Fruit fly (Drosophila melanogaster) whole organism, embryonic: ENCODE results near the gene CG3198.
A peak's percentile ranks its signal among the peaks of the same experiment; 100 is the strongest.

Experiments used
- Antp ChIP-seq: fragments of 200-800 bp; sonication (Bioruptor generic); optimal IDR thresholded peaks from 3 replicates; lab custom pipeline; 2016; ENCODE audit warnings: missing biosample characterization, missing genetic modification characterization
- C15 ChIP-seq: fragments of 200-800 bp; sonication (Bioruptor generic); IDR thresholded peaks from 3 replicates; pipeline ENCODE4 v1.3.6; 2022; ENCODE audit warnings: missing biosample characterization, missing genetic modification characterization
- CG10147 ChIP-seq: fragments of 200-800 bp; sonication (Bioruptor generic); optimal IDR thresholded peaks from 2 replicates; lab custom pipeline; 2019; ENCODE audit warnings: missing biosample characterization, mild to moderate bottlenecking, missing genetic modification characterization, moderate library complexity
- CG10209 ChIP-seq: fragments of 200-800 bp; sonication (Bioruptor generic); optimal IDR thresholded peaks from 3 replicates; lab custom pipeline; 2017; ENCODE audit warnings: missing biosample characterization, mild to moderate bottlenecking, missing genetic modification characterization, missing genetic modification reagents
- CG10366 ChIP-seq: fragments of 200-800 bp; sonication (Bioruptor generic); IDR thresholded peaks from 2 replicates; pipeline ENCODE4 v1.3.6; 2022; ENCODE audit warnings: missing biosample characterization, missing genetic modification characterization
- CG10979 ChIP-seq: fragments of 200-800 bp; sonication (Bioruptor generic); optimal IDR thresholded peaks from 2 replicates; lab custom pipeline; 2018; ENCODE audit warnings: missing biosample characterization, mild to moderate bottlenecking, missing genetic modification characterization, moderate library complexity
- CG11247 ChIP-seq: fragments of 200-800 bp; sonication (Bioruptor generic); IDR thresholded peaks from 2 replicates; pipeline ENCODE4 v1.3.6; 2022; ENCODE audit warnings: missing biosample characterization, missing genetic modification characterization
- CG11456 ChIP-seq: fragments of 200-800 bp; sonication (Bioruptor generic); IDR thresholded peaks from 3 replicates; pipeline ENCODE4 v1.3.6; 2022; ENCODE audit warnings: missing biosample characterization, missing genetic modification characterization
- CG11560 ChIP-seq: fragments of 200-800 bp; sonication (Bioruptor generic); IDR thresholded peaks from 3 replicates; pipeline ENCODE4 v1.3.6; 2022; ENCODE audit warnings: missing biosample characterization, missing genetic modification characterization
- CG11723 ChIP-seq: fragments of 200-800 bp; sonication (Bioruptor generic); optimal IDR thresholded peaks from 2 replicates; lab custom pipeline; 2017; ENCODE audit warnings: missing biosample characterization, mild to moderate bottlenecking, missing genetic modification characterization
- CG14860 ChIP-seq: fragments of 200-800 bp; sonication (Bioruptor generic); IDR thresholded peaks from 3 replicates; pipeline ENCODE4 v1.3.6; 2022; ENCODE audit warnings: missing biosample characterization, missing genetic modification characterization; ENCODE audit not compliant: partially characterized antibody
- CG15514 ChIP-seq: fragments of 200-800 bp; sonication (Bioruptor generic); optimal IDR thresholded peaks from 3 replicates; lab custom pipeline; 2017; ENCODE audit warnings: missing biosample characterization, missing genetic modification characterization, mild to moderate bottlenecking, moderate library complexity, missing genetic modification reagents
- CG16815 ChIP-seq: fragments of 200-800 bp; sonication (Bioruptor generic); optimal IDR thresholded peaks from 3 replicates; lab custom pipeline; 2017; ENCODE audit warnings: missing biosample characterization, mild to moderate bottlenecking, missing genetic modification characterization
- CG17359 ChIP-seq: fragments of 200-800 bp; sonication (Bioruptor generic); optimal IDR thresholded peaks from 3 replicates; lab custom pipeline; 2018; ENCODE audit warnings: missing biosample characterization, mild to moderate bottlenecking, missing genetic modification characterization, moderate library complexity
- CG17802 ChIP-seq: fragments of 200-800 bp; sonication (Bioruptor generic); optimal IDR thresholded peaks from 2 replicates; lab custom pipeline; 2018; ENCODE audit warnings: missing biosample characterization, mild to moderate bottlenecking, missing genetic modification characterization, moderate library complexity
- CG17912 ChIP-seq: fragments of 200-800 bp; sonication (Bioruptor generic); optimal IDR thresholded peaks from 2 replicates; lab custom pipeline; 2018; ENCODE audit warnings: missing biosample characterization, mild to moderate bottlenecking, missing genetic modification characterization
- CG34224 ChIP-seq: fragments of 200-800 bp; sonication (Bioruptor generic); IDR thresholded peaks from 3 replicates; pipeline ENCODE4 v1.3.6; 2022; ENCODE audit warnings: missing biosample characterization, missing genetic modification characterization; ENCODE audit not compliant: partially characterized antibody
- CG4360 ChIP-seq: fragments of 200-800 bp; sonication (Bioruptor generic); IDR thresholded peaks from 2 replicates; pipeline ENCODE4 v1.3.6; 2022; ENCODE audit warnings: missing biosample characterization, missing genetic modification characterization
- CG6175 ChIP-seq: fragments of 200-800 bp; sonication (Bioruptor generic); IDR thresholded peaks from 3 replicates; pipeline ENCODE4 v1.3.6; 2022; ENCODE audit warnings: missing biosample characterization, missing genetic modification characterization
- CG6272 ChIP-seq: fragments of 200-800 bp; sonication (Bioruptor generic); IDR thresholded peaks from 2 replicates; pipeline ENCODE4 v1.3.6; 2022; ENCODE audit warnings: missing biosample characterization, missing genetic modification characterization
- CG6654 ChIP-seq: fragments of 200-800 bp; sonication (Bioruptor generic); optimal IDR thresholded peaks from 2 replicates; lab custom pipeline; 2017; ENCODE audit warnings: missing biosample characterization, mild to moderate bottlenecking, missing genetic modification characterization
- CG6689 ChIP-seq: fragments of 200-800 bp; sonication (Bioruptor generic); IDR thresholded peaks from 2 replicates; pipeline ENCODE4 v1.3.6; 2022; ENCODE audit warnings: missing biosample characterization, missing genetic modification characterization
- E2f1 ChIP-seq: fragments of 200-800 bp; sonication (Bioruptor generic); IDR thresholded peaks from 2 replicates; pipeline ENCODE4 v1.3.6; 2022; ENCODE audit warnings: missing biosample characterization, missing genetic modification characterization
- Ets97D ChIP-seq: fragments of 200-800 bp; sonication (Bioruptor generic); optimal IDR thresholded peaks from 3 replicates; lab custom pipeline; 2016; ENCODE audit warnings: missing biosample characterization, missing genetic modification characterization
- Hmr ChIP-seq: fragments of 200-800 bp; sonication (Bioruptor generic); optimal IDR thresholded peaks from 3 replicates; lab custom pipeline; 2017; ENCODE audit warnings: mild to moderate bottlenecking, missing biosample characterization, missing genetic modification reagents, missing genetic modification characterization
- MBD-R2 ChIP-seq: fragments of 200-800 bp; sonication (Bioruptor generic); IDR thresholded peaks from 2 replicates; pipeline ENCODE4 v1.3.6; 2022; ENCODE audit warnings: missing biosample characterization, missing genetic modification characterization
- NC2α ChIP-seq: fragments of 200-800 bp; sonication (Bioruptor generic); optimal IDR thresholded peaks from 2 replicates; lab custom pipeline; 2016; ENCODE audit warnings: missing biosample characterization, missing genetic modification characterization
- Oli ChIP-seq: fragments of 200-800 bp; sonication (Bioruptor generic); optimal IDR thresholded peaks from 2 replicates; lab custom pipeline; 2018; ENCODE audit warnings: missing biosample characterization, mild to moderate bottlenecking, missing genetic modification characterization, moderate library complexity
- Pdp1 ChIP-seq, 2 experiments: fragments of 200-800 bp; sonication (Bioruptor generic); optimal IDR thresholded peaks; 3 replicates each; lab custom pipeline; 2016; ENCODE audit warnings: missing biosample characterization in 2 of 2, missing genetic modification characterization in 2 of 2, mild to moderate bottlenecking in 1 of 2, moderate library complexity in 1 of 2
- Rfx ChIP-seq: fragments of 200-800 bp; sonication (Bioruptor generic); IDR thresholded peaks from 2 replicates; pipeline ENCODE4 v1.3.6; 2022; ENCODE audit warnings: missing biosample characterization, missing genetic modification characterization
- Sox102F ChIP-seq: fragments of 200-800 bp; sonication (Bioruptor generic); optimal IDR thresholded peaks from 2 replicates; lab custom pipeline; 2018; ENCODE audit warnings: missing biosample characterization, mild to moderate bottlenecking, missing genetic modification characterization, moderate library complexity
- Usf ChIP-seq: fragments of 200-800 bp; sonication (Bioruptor generic); optimal IDR thresholded peaks from 2 replicates; lab custom pipeline; 2017; ENCODE audit warnings: missing genotype, missing biosample characterization, missing genetic modification characterization
- Vsx1 ChIP-seq: fragments of 200-800 bp; sonication (Bioruptor generic); optimal IDR thresholded peaks from 2 replicates; lab custom pipeline; 2017; ENCODE audit warnings: missing biosample characterization, mild to moderate bottlenecking, missing genetic modification characterization, missing genetic modification reagents
- ase ChIP-seq: fragments of 200-800 bp; sonication (Bioruptor generic); IDR thresholded peaks from 3 replicates; pipeline ENCODE4 v1.3.6; 2022; ENCODE audit warnings: missing biosample characterization, missing genetic modification characterization
- bowl ChIP-seq: fragments of 200-800 bp; sonication (Bioruptor generic); IDR thresholded peaks from 2 replicates; pipeline ENCODE4 v1.3.6; 2022; ENCODE audit warnings: missing biosample characterization, missing genetic modification characterization
- bsh ChIP-seq, 2 experiments: fragments of 200-800 bp; sonication (Bioruptor generic); optimal IDR thresholded peaks; 2 replicates each; lab custom pipeline; 2017 to 2018; ENCODE audit warnings: mild to moderate bottlenecking in 2 of 2, missing biosample characterization in 2 of 2, missing genetic modification characterization in 2 of 2, moderate library complexity in 1 of 2
- gt ChIP-seq: fragments of 200-800 bp; sonication (Bioruptor generic); IDR thresholded peaks from 2 replicates; pipeline ENCODE4 v1.3.6; 2022; ENCODE audit warnings: missing biosample characterization, missing genetic modification characterization
- her ChIP-seq: fragments of 200-800 bp; sonication (Bioruptor generic); optimal IDR thresholded peaks from 2 replicates; lab custom pipeline; 2016; ENCODE audit warnings: missing biosample characterization, missing genetic modification characterization
- luna ChIP-seq: fragments of 200-800 bp; sonication (Bioruptor generic); optimal IDR thresholded peaks from 2 replicates; lab custom pipeline; 2016; ENCODE audit warnings: missing biosample characterization, missing genetic modification characterization
- mld ChIP-seq: fragments of 200-800 bp; sonication (Bioruptor generic); IDR thresholded peaks from 3 replicates; pipeline ENCODE4 v1.3.6; 2022; ENCODE audit warnings: missing biosample characterization, missing genetic modification characterization; ENCODE audit not compliant: partially characterized antibody
- onecut ChIP-seq: fragments of 200-800 bp; sonication (Bioruptor generic); IDR thresholded peaks from 2 replicates; pipeline ENCODE4 v1.3.6; 2022; ENCODE audit warnings: missing biosample characterization, missing genetic modification characterization
- pnt ChIP-seq: fragments of 200-800 bp; sonication (Bioruptor generic); optimal IDR thresholded peaks from 3 replicates; lab custom pipeline; 2016; ENCODE audit warnings: missing biosample characterization, missing genetic modification characterization
- salm ChIP-seq: fragments of 200-800 bp; sonication (Bioruptor generic); optimal IDR thresholded peaks from 2 replicates; lab custom pipeline; 2018; ENCODE audit warnings: missing biosample characterization, mild to moderate bottlenecking, missing genetic modification characterization
- sd ChIP-seq: fragments of 200-800 bp; sonication (Bioruptor generic); optimal IDR thresholded peaks from 3 replicates; lab custom pipeline; 2018; ENCODE audit warnings: missing biosample characterization, mild to moderate bottlenecking, missing genetic modification characterization, moderate library complexity
- stwl ChIP-seq: fragments of 200-800 bp; sonication (Bioruptor generic); optimal IDR thresholded peaks from 3 replicates; lab custom pipeline; 2018; ENCODE audit warnings: missing biosample characterization, mild to moderate bottlenecking, missing genetic modification characterization, moderate library complexity
- tup ChIP-seq: fragments of 200-800 bp; sonication (Bioruptor generic); optimal IDR thresholded peaks from 2 replicates; lab custom pipeline; 2016; ENCODE audit warnings: missing biosample characterization, mild to moderate bottlenecking, missing genetic modification characterization, moderate library complexity
- tx ChIP-seq: fragments of 200-800 bp; sonication (Bioruptor generic); optimal IDR thresholded peaks from 2 replicates; lab custom pipeline; 2016; ENCODE audit warnings: missing biosample characterization, missing genetic modification characterization
- zen2 ChIP-seq: fragments of 200-800 bp; sonication (Bioruptor generic); IDR thresholded peaks from 3 replicates; pipeline ENCODE4 v1.3.6; 2022; ENCODE audit warnings: missing biosample characterization, missing genetic modification characterization; ENCODE audit not compliant: partially characterized antibody

CG3198 gene

DNA sequence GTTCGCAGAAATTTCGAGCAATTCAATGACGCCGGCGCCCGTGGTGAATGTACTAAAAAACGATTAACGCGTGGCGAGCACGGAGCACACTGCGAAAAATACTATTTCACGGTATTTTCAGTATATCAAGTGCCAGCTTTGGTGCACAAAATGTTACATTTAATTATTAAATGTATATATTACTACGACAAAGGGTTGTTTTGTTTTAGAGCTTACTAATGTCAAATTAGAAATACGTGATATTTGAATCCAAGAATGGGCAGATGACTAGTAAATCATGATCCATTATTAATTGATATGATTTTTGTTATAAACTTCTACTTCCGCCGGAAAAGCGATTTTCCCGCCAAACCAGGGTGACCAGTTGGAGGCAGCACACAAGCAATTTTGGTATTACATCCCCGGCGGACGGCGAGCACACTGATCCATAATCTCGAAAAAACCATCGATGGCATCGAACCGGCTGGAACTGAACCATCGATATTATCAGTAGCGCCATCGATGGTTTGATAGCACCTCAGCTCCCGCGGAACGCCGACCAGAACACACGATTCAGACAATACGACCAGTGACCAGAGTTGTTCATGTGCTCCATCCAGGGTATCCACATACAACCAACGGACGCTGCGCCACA, 19.5 kb downstream of the CG3198 start, which contains the start of the genes CG3226 and Cdc7 (continued):
- TF ChIP-seq bsh (GFP tag; optimal IDR thresholded peaks at IDR 0.05; lab: Kevin White, UChicago) (peak in 1 of 2 experiments; percentile 52), pnt (GFP tag; lab: Kevin White, UChicago) (no peak), her (no peak), zen2 (GFP tag; lab: Robert Waterston, UW) (no peak), CG10147 (GFP tag; lab: Kevin White, UChicago) (peak; percentile 65), CG6654 (GFP tag; lab: Kevin White, UChicago) (peak; percentile 43), salm (tag; lab: Kevin White, UChicago) (peak; percentile 62), CG34224 (peak; percentile 45; the same call in 2 of the 3 replicates), gt (GFP tag; lab: Robert Waterston, UW) (no peak), CG17912 (GFP tag; lab: Kevin White, UChicago) (peak; percentile 68), onecut (GFP tag; lab: Robert Waterston, UW) (peak; percentile 75), Rfx (GFP tag; lab: Robert Waterston, UW) (peak; percentile 83), NC2α (no peak), Ets97D (GFP tag; lab: Kevin White, UChicago) (peak; percentile 98), CG11456 (GFP tag; lab: Robert Waterston, UW) (peak; percentile 78; the same call in 2 of the 3 replicates), stwl (tag; lab: Kevin White, UChicago) (peak; percentile 53), tx (GFP tag; lab: Kevin White, UChicago) (no peak), CG6175 (GFP tag; lab: Robert Waterston, UW) (0 out of 3 replicates have a peak, but pooled peaks have one; percentile 21), CG10366 (GFP tag; lab: Robert Waterston, UW) (peak; percentile 25; the same call in 1 of the 2 replicates), CG6689 (GFP tag; lab: Robert Waterston, UW) (no peak), CG6272 (GFP tag; lab: Robert Waterston, UW) (0 out of 2 replicates have a peak, but pooled peaks have one; percentile 25), CG16815 (GFP tag; lab: Kevin White, UChicago) (no peak), CG15514 (peak; percentile 92), Sox102F (GFP tag; lab: Kevin White, UChicago) (peak; percentile 27), sd (tag; lab: Kevin White, UChicago) (no peak), Antp (GFP tag; lab: Kevin White, UChicago) (peak; percentile 22), E2f1 (GFP tag; lab: Robert Waterston, UW) (peak; percentile 63; the same call in 1 of the 2 replicates), CG11247 (GFP tag; lab: Robert Waterston, UW) (peak; percentile 37; the same call in 1 of the 2 replicates), Usf (GFP tag; lab: Kevin White, UChicago) (peak; percentile 48), luna (GFP tag; lab: Kevin White, UChicago) (no peak), CG10209 (peak; percentile 74), tup (GFP tag; lab: Kevin White, UChicago) (peak; percentile 17), Pdp1 (GFP tag; optimal IDR thresholded peaks at IDR 0.05; lab: Kevin White, UChicago) (peak; percentile 31 to 43), MBD-R2 (peak; percentile 80), CG4360 (GFP tag; lab: Robert Waterston, UW) (0 out of 2 replicates have a peak, but pooled peaks have one; percentile 8), mld (peak; percentile 65; the same call in 2 of the 3 replicates), Vsx1 (peak; percentile 78), bowl (GFP tag; lab: Robert Waterston, UW) (no peak), CG17359 (tag; lab: Kevin White, UChicago) (peak; percentile 44), CG10979 (tag; lab: Kevin White, UChicago) (peak; percentile 47), C15 (GFP tag; lab: Robert Waterston, UW) (no peak), CG11723 (GFP tag; lab: Kevin White, UChicago) (peak; percentile 52), CG11560 (tag; lab: Robert Waterston, UW) (no peak), Hmr (peak; percentile 93), Oli (tag; lab: Kevin White, UChicago) (peak; percentile 53), CG14860 (GFP tag; lab: Robert Waterston, UW) (peak; percentile 56), CG17802 (tag; lab: Kevin White, UChicago) (peak; percentile 38), ase (no peak)
